Fruit fly (Drosophila melanogaster) Kc167 (cell line): ENCODE results near the gene Tmx3.

Source experiments
- Sin3A ChIP-seq: fragments of >200 bp; optimal IDR thresholded peaks from 2 replicates; lab custom pipeline; 2018; ENCODE audit warnings: missing external identifiers
- h ChIP-seq: fragments of >200 bp; optimal IDR thresholded peaks from 3 replicates; lab custom pipeline; 2018; ENCODE audit warnings: missing external identifiers
- psq ChIP-seq: fragments of >200 bp; optimal IDR thresholded peaks from 2 replicates; lab custom pipeline; 2017; ENCODE audit warnings: missing external identifiers
- ttk ChIP-seq: sonication (Bioruptor generic); optimal IDR thresholded peaks from 2 replicates; lab custom pipeline; 2017; ENCODE audit warnings: missing external identifiers

- TF ChIP-seq psq (lab: Kevin White, UChicago) (no peak), h (lab: Kevin White, UChicago) (no peak), ttk (lab: Kevin White, UChicago) (no peak), Sin3A (lab: Kevin White, UChicago) (no peak)
Observed at dm6 chr3L:16203236-16203635, 25.7 kb upstream of the Tmx3 start.
